Worm (Caenorhabditis elegans) whole organism, mixed stage, embryonic: ENCODE results near the gene T04A8.8.

Experiments
- elt-1 ChIP-seq: sonication (generic microtip); optimal IDR thresholded peaks from 2 replicates; lab custom pipeline; 2017; ENCODE audit warnings: missing genetic modification characterization, mild to moderate bottlenecking, missing compliant biosample characterization, antibody characterized with exemption, moderate library complexity, borderline replicate concordance; ENCODE audit not compliant: insufficient read depth
- elt-3 ChIP-seq: fragments of 150-350 bp; optimal IDR thresholded peaks from 2 replicates; lab custom pipeline; 2014; ENCODE audit warnings: missing biosample characterization, missing genetic modification characterization
- lin-13 ChIP-seq: fragments of 150-350 bp; optimal IDR thresholded peaks from 2 replicates; lab custom pipeline; 2014; ENCODE audit warnings: missing biosample characterization, missing genetic modification characterization
- lin-32 ChIP-seq: fragments of 200-800 bp; sonication (Bioruptor generic); optimal IDR thresholded peaks from 2 replicates; lab custom pipeline; 2018; ENCODE audit warnings: mild to moderate bottlenecking, missing genetic modification characterization, missing compliant biosample characterization
- mep-1 ChIP-seq: fragments of 150-350 bp; optimal IDR thresholded peaks from 2 replicates; lab custom pipeline; 2017; ENCODE audit warnings: missing biosample characterization, missing genetic modification reagents, missing genetic modification characterization, inconsistent platforms
- nhr-12 ChIP-seq: fragments of 150-350 bp; optimal IDR thresholded peaks from 2 replicates; lab custom pipeline; 2014; ENCODE audit warnings: missing biosample characterization, missing genetic modification characterization
- nhr-237 ChIP-seq: fragments of 150-350 bp; optimal IDR thresholded peaks from 2 replicates; lab custom pipeline; 2014; ENCODE audit warnings: missing biosample characterization, missing genetic modification characterization
- nhr-76 ChIP-seq: sonication (generic microtip); optimal IDR thresholded peaks from 2 replicates; lab custom pipeline; 2017; ENCODE audit warnings: missing biosample characterization, missing genetic modification characterization
- ztf-11 ChIP-seq: fragments of 150-350 bp; optimal IDR thresholded peaks from 2 replicates; lab custom pipeline; 2014; ENCODE audit warnings: missing biosample characterization, missing genetic modification characterization

DNA sequence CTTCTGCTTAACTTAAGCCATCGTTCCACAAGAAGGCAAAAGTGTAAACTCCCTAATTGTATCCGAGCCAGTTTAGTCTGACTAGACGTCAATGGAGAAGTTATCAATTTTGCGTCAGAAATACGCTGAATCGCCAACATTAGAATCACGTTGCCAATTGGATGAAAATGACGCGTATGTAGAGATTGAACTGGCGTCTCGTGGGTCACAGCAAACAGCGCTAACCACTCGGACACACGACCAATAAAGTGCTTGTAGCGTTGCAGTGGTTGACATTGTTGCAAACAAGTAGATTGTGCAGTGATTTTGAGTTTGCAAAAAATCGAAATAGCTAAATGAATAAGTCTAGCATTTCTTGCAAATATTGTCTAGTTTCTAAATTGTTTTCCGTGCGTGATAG is 4.2 kb upstream of the T04A8.8 start:
- peak; percentile 41 for TF ChIP-seq mep-1 (tag; lab: Kevin White, UChicago)
- TF ChIP-seq lin-13 (tag; lab: Kevin White, UChicago): peak; percentile 38
- TF ChIP-seq nhr-237 (tag; lab: Kevin White, UChicago): no peak
- no peak for TF ChIP-seq ztf-11 (tag; lab: Kevin White, UChicago)
- no peak for TF ChIP-seq elt-1 (tag; lab: Kevin White, UChicago)
- no peak for TF ChIP-seq nhr-76 (tag; lab: Kevin White, UChicago)
- TF ChIP-seq lin-32 (GFP tag; lab: Kevin White, UChicago): peak; percentile 81
- TF ChIP-seq nhr-12: peak; percentile 26
- no peak for TF ChIP-seq elt-3 (tag; lab: Kevin White, UChicago)
